Worm (Caenorhabditis elegans) whole organism, L1 larva: ENCODE results near the gene ZK593.2.

Experiments
- aha-1 ChIP-seq: fragments of 150-350 bp; optimal IDR thresholded peaks from 2 replicates; lab custom pipeline; 2014; ENCODE audit warnings: missing biosample characterization, missing genetic modification characterization
- ceh-88 ChIP-seq: fragments of 200-800 bp; sonication (Bioruptor generic); IDR thresholded peaks from 2 replicates; pipeline ENCODE4 v1.3.6; 2022; ENCODE audit warnings: missing genetic modification characterization, missing compliant biosample characterization
- dsc-1 ChIP-seq: sonication (generic microtip); optimal IDR thresholded peaks from 2 replicates; lab custom pipeline; 2016; ENCODE audit warnings: mild to moderate bottlenecking, missing genetic modification characterization, missing compliant biosample characterization
- nhr-11 ChIP-seq: fragments of 150-350 bp; optimal IDR thresholded peaks from 2 replicates; lab custom pipeline; 2014; ENCODE audit warnings: missing biosample characterization, missing genetic modification characterization
- nhr-76 ChIP-seq: sonication (generic microtip); optimal IDR thresholded peaks from 2 replicates; lab custom pipeline; 2017; ENCODE audit warnings: missing biosample characterization, missing genetic modification characterization
- skn-1 ChIP-seq: fragments of 150-350 bp; optimal IDR thresholded peaks from 2 replicates; lab custom pipeline; 2014; ENCODE audit warnings: missing biosample characterization, missing genetic modification characterization
- sptf-1 ChIP-seq: fragments of 150-350 bp; optimal IDR thresholded peaks from 2 replicates; lab custom pipeline; 2014; ENCODE audit warnings: missing biosample characterization, missing genetic modification characterization
- ztf-11 ChIP-seq, 2 experiments: sonication (generic microtip); optimal IDR thresholded peaks; 2 replicates each; lab custom pipeline; 2016 to 2017; ENCODE audit warnings: missing genetic modification characterization in 2 of 2, missing biosample characterization in 1 of 2, missing compliant biosample characterization in 1 of 2

DNA sequence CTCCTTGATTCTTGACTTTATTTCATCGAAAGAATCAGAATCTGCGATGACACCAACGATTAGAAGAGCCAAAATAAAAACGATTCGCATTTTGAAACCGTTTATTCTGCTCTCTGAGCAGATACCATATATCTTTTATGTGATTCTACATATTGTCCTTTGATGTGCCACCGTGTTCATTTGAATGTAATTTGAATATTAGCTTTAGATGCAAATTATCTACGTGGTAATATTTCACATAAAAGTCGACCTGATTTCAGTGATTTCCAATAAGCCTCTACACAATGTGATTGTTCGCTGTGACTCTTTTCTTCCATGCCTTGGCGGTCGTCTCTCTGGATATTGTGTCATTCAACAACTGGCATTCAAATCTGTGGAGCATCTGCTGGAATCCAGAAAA is 14.1 kb upstream of the ZK593.2 start, which contains the start of the genes F13E9.9 and F13E9.19:
- TF ChIP-seq aha-1 (no peak), sptf-1 (no peak), nhr-11 (tag; lab: Kevin White, UChicago) (no peak), dsc-1 (no peak), ztf-11 (tag; optimal IDR thresholded peaks at IDR 0.05; lab: Kevin White, UChicago) (no peak), ceh-88 (GFP tag; lab: Robert Waterston, UW) (no peak), nhr-76 (tag; lab: Kevin White, UChicago) (no peak), skn-1 (tag; lab: Kevin White, UChicago) (no peak)
